Fruit fly (Drosophila melanogaster) whole organism, prepupa: ENCODE data around the gene CG34310.

Experiments used
- Blimp-1 ChIP-seq: fragments of 200-800 bp; sonication (Bioruptor generic); optimal IDR thresholded peaks from 3 replicates; lab custom pipeline; 2017; ENCODE audit warnings: missing biosample characterization, missing genetic modification characterization, mild to moderate bottlenecking, moderate library complexity, missing genetic modification reagents
- CG16779 ChIP-seq: fragments of 200-800 bp; sonication (Bioruptor generic); optimal IDR thresholded peaks from 3 replicates; lab custom pipeline; 2017; ENCODE audit warnings: missing biosample characterization, mild to moderate bottlenecking, missing genetic modification characterization
- CG6163 ChIP-seq: fragments of 200-800 bp; sonication (Bioruptor generic); IDR thresholded peaks from 3 replicates; pipeline ENCODE4 v1.3.6; 2022; ENCODE audit warnings: missing biosample characterization, missing genetic modification characterization
- CG8119 ChIP-seq: fragments of 200-800 bp; sonication (Bioruptor generic); IDR thresholded peaks from 3 replicates; pipeline ENCODE4 v1.3.6; 2022; ENCODE audit warnings: missing biosample characterization, missing genetic modification characterization
- OdsH ChIP-seq: fragments of 200-800 bp; sonication (Bioruptor generic); optimal IDR thresholded peaks from 3 replicates; lab custom pipeline; 2016; ENCODE audit warnings: missing biosample characterization, missing genetic modification characterization
- Smox ChIP-seq: fragments of 200-800 bp; sonication (Bioruptor generic); optimal IDR thresholded peaks from 3 replicates; lab custom pipeline; 2016; ENCODE audit warnings: missing biosample characterization, missing genetic modification characterization
- achi ChIP-seq: fragments of 200-800 bp; sonication (Bioruptor generic); optimal IDR thresholded peaks from 3 replicates; lab custom pipeline; 2016; ENCODE audit warnings: missing biosample characterization, missing genetic modification characterization
- cyc ChIP-seq: fragments of 200-800 bp; sonication (Bioruptor generic); optimal IDR thresholded peaks from 3 replicates; lab custom pipeline; 2016; ENCODE audit warnings: missing biosample characterization, missing genetic modification characterization
- vri ChIP-seq: fragments of 200-800 bp; sonication (Bioruptor generic); optimal IDR thresholded peaks from 3 replicates; lab custom pipeline; 2016; ENCODE audit warnings: missing biosample characterization, mild to moderate bottlenecking, missing genetic modification characterization

DNA sequence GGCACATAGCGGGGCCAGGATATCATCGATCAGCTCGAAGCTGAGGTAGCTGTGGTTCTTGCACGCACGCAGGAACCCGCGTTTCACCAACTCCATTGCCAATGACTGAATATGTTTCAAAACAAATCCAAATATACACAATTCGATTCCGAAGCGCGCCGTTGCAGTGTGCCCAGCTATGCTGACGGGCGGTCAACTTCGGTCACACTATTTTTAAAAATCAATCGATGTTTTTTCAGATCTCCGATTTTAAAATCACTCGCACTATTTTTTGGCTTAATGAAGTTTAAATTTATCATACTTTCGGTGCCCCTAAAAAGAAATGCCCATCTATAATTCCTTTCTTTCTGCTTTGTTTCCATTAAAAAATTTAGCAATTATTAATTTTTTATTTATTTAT is 14.0 kb downstream of the CG34310 start, which contains the start of gene Nse1:
- TF ChIP-seq achi (no peak), CG16779 (tag; lab: Kevin White, UChicago) (no peak), Smox (GFP tag; lab: Kevin White, UChicago) (no peak), vri (GFP tag; lab: Kevin White, UChicago) (no peak), CG8119 (GFP tag; lab: Robert Waterston, UW) (no peak), cyc (GFP tag; lab: Kevin White, UChicago) (no peak), Blimp-1 (GFP tag; lab: Kevin White, UChicago) (no peak), CG6163 (GFP tag; lab: Robert Waterston, UW) (no peak), OdsH (GFP tag; lab: Kevin White, UChicago) (no peak)
